Worm (Caenorhabditis elegans) whole organism, midembryonic: ENCODE measurements around the gene F44E2.4.

Source experiments
- ref-1 ChIP-seq: fragments of 200-800 bp; sonication (Bioruptor generic); conservative IDR thresholded peaks from 2 replicates; pipeline ENCODE4 v1.3.6; 2022; ENCODE audit warnings: missing genetic modification reagents, missing genetic modification characterization, missing compliant biosample characterization
- tab-1 ChIP-seq: fragments of 200-800 bp; sonication (Bioruptor generic); IDR thresholded peaks from 2 replicates; pipeline ENCODE4 v1.3.6; 2022; ENCODE audit warnings: missing genetic modification characterization, missing compliant biosample characterization
- ztf-23 ChIP-seq: fragments of 200-800 bp; sonication (Bioruptor generic); IDR thresholded peaks from 2 replicates; pipeline ENCODE4 v1.3.6; 2022; ENCODE audit warnings: missing genetic modification reagents, missing genetic modification characterization, missing compliant biosample characterization

- no peak for TF ChIP-seq ref-1 (GFP tag; lab: Robert Waterston, UW)
- TF ChIP-seq ztf-23 (GFP tag; lab: Robert Waterston, UW) = no peak
- TF ChIP-seq tab-1 (GFP tag; lab: Robert Waterston, UW) = no peak
Measured at ce11 chrIII:8878960-8879359, 40.7 kb upstream of the F44E2.4 start.
